Fruit fly (Drosophila melanogaster): ENCODE measurements around the gene CG33253.

The CG33253 gene

dm6 chrX:19152570-19153287, 30.5 kb upstream of the CG33253 start (continued):
- peak; percentile 91 for TF ChIP-seq CG4360 (GFP tag; IDR thresholded peaks at IDR 0.05)
- no peak for TF ChIP-seq CG12769 (tag; optimal IDR thresholded peaks at IDR 0.05)
- TF ChIP-seq gsb (GFP tag; IDR thresholded peaks at IDR 0.05), result no peak
- peak; percentile 20 for TF ChIP-seq Six4 (GFP tag; optimal IDR thresholded peaks at IDR 0.05)
- no peak for TF ChIP-seq CG8944 (GFP tag; optimal IDR thresholded peaks at IDR 0.05)
- peak; percentile 18 for TF ChIP-seq CG18764 (GFP tag; optimal IDR thresholded peaks at IDR 0.05)
- TF ChIP-seq sim (GFP tag; IDR thresholded peaks at IDR 0.05), result no peak
- 0 out of 2 replicates have a peak, but pooled peaks have one; percentile 15 for TF ChIP-seq seq (GFP tag; IDR thresholded peaks at IDR 0.05)
- TF ChIP-seq slp2 (GFP tag; optimal IDR thresholded peaks at IDR 0.05), result no peak
- peak; percentile 21 for TF ChIP-seq CG13296 (GFP tag; optimal IDR thresholded peaks at IDR 0.05)
- TF ChIP-seq btn (GFP tag; optimal IDR thresholded peaks at IDR 0.05), result no peak
- TF ChIP-seq Hand (GFP tag; optimal IDR thresholded peaks at IDR 0.05), result no peak
- TF ChIP-seq nmo (GFP tag; optimal IDR thresholded peaks at IDR 0.05), result peak; percentile 72
- peak; percentile 41 for TF ChIP-seq CG15696 (tag; optimal IDR thresholded peaks at IDR 0.05)
- peak; percentile 61 for TF ChIP-seq grau (tag; optimal IDR thresholded peaks at IDR 0.05)
- TF ChIP-seq NC2β (GFP tag; optimal IDR thresholded peaks at IDR 0.05), result no peak
- TF ChIP-seq ash1 (GFP tag; optimal IDR thresholded peaks at IDR 0.05), result no peak
- TF ChIP-seq fd3F (GFP tag; optimal IDR thresholded peaks at IDR 0.05), result peak; percentile 43
- no peak for TF ChIP-seq CG15073 (GFP tag; optimal IDR thresholded peaks at IDR 0.05)
- no peak for TF ChIP-seq eyg (GFP tag; optimal IDR thresholded peaks at IDR 0.05)
- TF ChIP-seq tx (GFP tag; optimal IDR thresholded peaks at IDR 0.05), result no peak
- TF ChIP-seq CG6654 (GFP tag; optimal IDR thresholded peaks at IDR 0.05), result no peak
- peak; percentile 72 for TF ChIP-seq CG30403 (GFP tag; optimal IDR thresholded peaks at IDR 0.05)
- peak; percentile 56 for TF ChIP-seq CG17359 (tag; optimal IDR thresholded peaks at IDR 0.05)
- no peak for TF ChIP-seq exex (tag; optimal IDR thresholded peaks at IDR 0.05)
- TF ChIP-seq CkIIα-i1 (GFP tag; IDR thresholded peaks at IDR 0.05), result no peak
- TF ChIP-seq C15 (GFP tag; IDR thresholded peaks at IDR 0.05), result no peak
- TF ChIP-seq bsh (GFP tag; optimal IDR thresholded peaks at IDR 0.05), result peak in 1 of 2 experiments; percentile 69
- TF ChIP-seq dpn (GFP tag; optimal IDR thresholded peaks at IDR 0.05), result peak in 1 of 2 experiments; percentile 54
- peak; percentile 47 for TF ChIP-seq ind (GFP tag; optimal IDR thresholded peaks at IDR 0.05)
- peak; percentile 15; the same call in 1 of the 2 replicates for TF ChIP-seq sens-2 (GFP tag; IDR thresholded peaks at IDR 0.05)
- peak; percentile 77 for TF ChIP-seq phol (tag; optimal IDR thresholded peaks at IDR 0.05)
- peak; percentile 36 for TF ChIP-seq CG1529 (GFP tag; optimal IDR thresholded peaks at IDR 0.05)
- TF ChIP-seq Elba2 (GFP tag; optimal IDR thresholded peaks at IDR 0.05), result no peak
- TF ChIP-seq cato (GFP tag; optimal IDR thresholded peaks at IDR 0.05; ENCODE audit: borderline replicate concordance), result no peak
- TF ChIP-seq crol (GFP tag; IDR thresholded peaks at IDR 0.05), result no peak
- TF ChIP-seq wek (GFP tag; optimal IDR thresholded peaks at IDR 0.05), result no peak
- TF ChIP-seq CG17612 (GFP tag; IDR thresholded peaks at IDR 0.05), result no peak
- no peak for TF ChIP-seq CG6791 (GFP tag; IDR thresholded peaks at IDR 0.05; ENCODE audit: partially characterized antibody)
- TF ChIP-seq CG10321 (GFP tag; IDR thresholded peaks at IDR 0.05), result no peak; the same call in 1 of the 2 replicates
- peak; percentile 62 for TF ChIP-seq lab (GFP tag; optimal IDR thresholded peaks at IDR 0.05)
- TF ChIP-seq chn (GFP tag; optimal IDR thresholded peaks at IDR 0.05), result peak; percentile 36
- TF ChIP-seq CG14965 (GFP tag; optimal IDR thresholded peaks at IDR 0.05; ENCODE audit: borderline replicate concordance), result no peak
- TF ChIP-seq CG11398 (GFP tag; optimal IDR thresholded peaks at IDR 0.05), result no peak
- peak; percentile 54 for TF ChIP-seq CG13775 (GFP tag; optimal IDR thresholded peaks at IDR 0.05)
- TF ChIP-seq zen2 (GFP tag; IDR thresholded peaks at IDR 0.05; ENCODE audit: partially characterized antibody), result no peak
- no peak for TF ChIP-seq nerfin-2 (GFP tag; IDR thresholded peaks at IDR 0.05; ENCODE audit: partially characterized antibody)
- no peak for TF ChIP-seq CG8478 (optimal IDR thresholded peaks at IDR 0.05)
- TF ChIP-seq her (GFP tag; optimal IDR thresholded peaks at IDR 0.05), result no peak
- TF ChIP-seq Vsx1 (GFP tag; optimal IDR thresholded peaks at IDR 0.05), result peak; percentile 25

Data from whole organism, embryonic.